Worm (Caenorhabditis elegans) whole organism, L4/young adult: ENCODE data around the gene rpb-4.
A peak's percentile ranks its signal among the peaks of the same experiment; 100 is the strongest.

Experiments
- W03F9.2 ChIP-seq: fragments of 150-350 bp; optimal IDR thresholded peaks from 2 replicates; lab custom pipeline; 2014; ENCODE audit warnings: missing biosample characterization, missing genetic modification characterization
- dao-5 ChIP-seq: sonication (generic microtip); optimal IDR thresholded peaks from 2 replicates; lab custom pipeline; 2016; ENCODE audit warnings: missing genotype, missing genetic modification characterization, moderate library complexity, missing compliant biosample characterization
- him-1 ChIP-seq: sonication (generic microtip); optimal IDR thresholded peaks from 2 replicates; lab custom pipeline; 2016; ENCODE audit warnings: missing genotype, missing genetic modification reagents, missing genetic modification characterization, missing compliant biosample characterization

The rpb-4 gene

ce11 chrII:7374143-7374542, at the start of gene rpb-4, which contains the start of gene mtch-1:
TSS of gene rpb-4 (plus strand) at chrII:7374495.
TSS of gene mtch-1 (minus strand) at chrII:7374166.
- TF ChIP-seq W03F9.2 (tag; lab: Kevin White, UChicago): peak; percentile 75
- no peak for TF ChIP-seq dao-5
- TF ChIP-seq him-1: no peak

DNA sequence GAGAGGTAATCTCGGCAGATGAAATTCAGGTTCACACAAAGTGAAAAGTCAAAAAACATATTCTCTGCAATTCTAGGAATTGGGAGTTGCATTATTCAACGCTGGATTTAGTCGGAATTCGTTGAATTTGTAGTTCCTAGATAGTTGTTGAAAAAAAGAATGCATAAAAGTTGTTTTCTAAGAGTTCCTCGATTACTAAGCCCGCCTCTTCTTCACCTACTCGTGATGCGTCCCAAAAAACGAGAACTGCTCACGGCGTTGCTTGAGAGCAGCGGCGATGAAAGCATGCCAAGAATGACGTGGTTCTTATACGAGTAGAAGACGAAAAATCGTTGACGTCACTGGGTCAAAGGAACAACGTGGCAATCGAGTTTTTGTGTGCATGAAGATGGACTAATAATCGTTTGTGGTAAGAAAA, 49.2 kb upstream of the rpb-4 start:
- TF ChIP-seq dao-5: no peak
- TF ChIP-seq W03F9.2 (tag; lab: Kevin White, UChicago): no peak
- TF ChIP-seq him-1: no peak

DNA sequence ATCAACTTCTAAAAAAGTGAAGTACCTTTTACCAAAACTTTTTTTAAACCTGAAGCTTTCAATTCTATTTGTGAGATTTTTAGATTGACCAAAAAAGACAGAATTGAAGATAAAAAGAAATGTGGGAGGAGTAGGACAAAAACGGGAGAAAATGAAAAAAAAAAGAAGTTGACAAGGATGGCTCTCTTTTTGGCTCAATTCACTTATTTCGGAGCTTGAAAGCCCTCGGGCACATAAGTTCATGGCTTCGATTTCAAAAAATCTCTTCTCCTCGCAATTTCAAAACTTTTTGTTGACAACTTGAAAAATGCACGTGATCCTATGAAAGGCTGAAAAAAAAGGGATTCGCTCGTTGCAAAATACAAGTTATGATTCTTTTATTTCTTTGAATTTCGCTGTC, 48.1 kb upstream of the rpb-4 start:
- TF ChIP-seq W03F9.2 (tag; lab: Kevin White, UChicago) (no peak), him-1 (no peak), dao-5 (no peak)

ce11 chrII:7326997-7327396, 47.3 kb upstream of the rpb-4 start:
- TF ChIP-seq him-1 (peak; percentile 72), dao-5 (no peak)

ce11 chrII:7331224-7331623, 43.1 kb upstream of the rpb-4 start, which contains the start of gene npax-1:
TSS of gene npax-1 (minus strand) at chrII:7331324.
- no peak for TF ChIP-seq W03F9.2 (tag; lab: Kevin White, UChicago)
- no peak for TF ChIP-seq him-1
- TF ChIP-seq dao-5: no peak

DNA sequence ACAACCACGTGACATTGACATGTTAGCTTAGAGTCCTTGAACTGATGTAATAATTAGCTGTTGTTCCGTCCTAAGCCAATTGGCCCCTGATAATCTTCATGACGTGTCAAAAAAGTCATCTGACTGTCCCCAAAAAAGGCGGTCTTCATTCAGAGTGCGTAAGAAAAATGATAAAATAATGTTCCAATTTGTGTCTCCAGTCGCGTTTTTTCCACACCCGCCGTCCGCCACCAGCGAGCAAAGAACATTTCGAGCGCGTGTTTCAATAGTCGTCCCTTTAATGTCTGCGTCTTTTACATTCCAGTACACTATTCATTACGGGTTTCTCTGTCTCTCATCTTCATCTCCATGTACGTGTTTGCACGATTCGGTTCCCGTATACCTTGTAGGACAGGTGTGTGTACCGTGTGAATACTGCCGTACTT, 36.8 kb upstream of the rpb-4 start:
- TF ChIP-seq him-1 (no peak), W03F9.2 (tag; lab: Kevin White, UChicago) (peak; percentile 54)

DNA sequence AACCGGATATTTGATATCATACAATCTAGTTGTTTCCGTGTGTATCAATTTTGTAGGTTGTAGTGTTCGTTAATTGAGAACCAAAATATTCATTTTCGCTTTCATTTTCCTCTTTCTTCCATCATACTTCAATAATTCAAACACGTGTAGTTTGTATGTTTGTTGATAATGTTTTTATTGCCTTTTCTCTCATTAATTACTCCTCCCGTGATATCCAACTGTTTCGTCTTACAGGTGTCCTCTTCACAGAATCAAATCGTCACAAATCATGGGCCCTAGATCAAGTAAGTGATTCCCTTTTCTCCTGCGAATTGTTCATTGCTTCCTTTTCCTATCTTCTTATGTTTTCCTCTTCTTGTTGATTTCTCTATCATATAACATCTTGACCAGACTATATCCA, 35.3 kb upstream of the rpb-4 start, which contains the start of gene nhr-21:
Gene nhr-21, plus strand, starts transcription at position 235 of the 400 bp plus-strand sequence.
- no peak for TF ChIP-seq W03F9.2 (tag; lab: Kevin White, UChicago)
- no peak for TF ChIP-seq him-1
- no peak for TF ChIP-seq dao-5

DNA sequence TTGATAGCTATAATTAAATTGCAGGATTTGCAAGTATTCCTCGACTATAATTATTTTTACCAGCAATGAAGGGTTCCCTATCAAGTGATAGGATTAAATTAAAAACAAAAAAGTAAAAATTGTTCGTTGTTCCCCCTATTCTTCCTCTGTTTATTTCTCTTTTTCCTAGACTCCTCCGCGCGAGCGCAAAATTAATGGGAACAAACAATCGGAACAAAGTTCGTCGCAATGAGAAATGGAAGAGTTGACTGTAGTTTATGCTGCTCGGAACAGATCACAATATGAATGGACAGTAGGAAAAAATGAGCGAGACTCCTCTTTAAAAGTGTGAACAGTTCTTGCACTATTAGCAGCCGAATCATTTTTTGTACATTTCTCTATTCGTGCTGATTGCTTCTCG, 33.6 kb upstream of the rpb-4 start:
- TF ChIP-seq dao-5: no peak
- no peak for TF ChIP-seq W03F9.2 (tag; lab: Kevin White, UChicago)
- no peak for TF ChIP-seq him-1

DNA sequence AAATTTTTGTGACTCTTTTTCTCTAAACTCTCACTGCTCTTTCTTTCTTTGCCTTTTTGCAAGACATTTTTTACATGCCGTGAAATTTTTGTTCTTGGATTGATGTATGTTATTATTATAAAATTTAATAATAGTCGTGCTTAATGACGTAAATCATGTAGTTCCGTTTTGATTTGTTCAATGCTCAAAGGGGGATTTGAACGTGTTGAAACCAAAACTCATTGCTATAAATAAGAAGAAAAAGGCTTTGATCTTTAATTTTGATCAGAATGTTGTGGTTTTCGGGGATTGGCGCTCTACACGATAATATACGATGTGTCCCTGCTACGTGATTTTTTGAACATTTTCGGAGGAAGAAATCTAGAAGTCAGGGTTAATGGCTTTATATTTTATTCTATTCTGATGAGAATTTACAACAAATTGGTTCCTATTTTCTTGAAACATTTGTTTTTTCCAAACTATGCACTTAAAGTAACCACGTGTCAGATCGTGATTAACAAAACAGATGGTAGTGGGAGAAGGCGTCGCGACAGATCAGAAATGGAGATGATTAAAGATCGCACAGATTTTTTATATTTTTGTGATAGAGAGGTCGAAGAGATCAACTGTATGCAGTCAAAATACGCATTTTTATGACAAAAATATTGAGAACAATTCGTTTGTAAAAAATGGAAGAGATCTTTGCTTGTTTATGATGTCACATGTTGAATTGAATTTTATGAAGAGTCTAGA, 32.6 kb upstream of the rpb-4 start:
- TF ChIP-seq W03F9.2 (tag; lab: Kevin White, UChicago) (no peak), dao-5 (no peak), him-1 (no peak)

DNA sequence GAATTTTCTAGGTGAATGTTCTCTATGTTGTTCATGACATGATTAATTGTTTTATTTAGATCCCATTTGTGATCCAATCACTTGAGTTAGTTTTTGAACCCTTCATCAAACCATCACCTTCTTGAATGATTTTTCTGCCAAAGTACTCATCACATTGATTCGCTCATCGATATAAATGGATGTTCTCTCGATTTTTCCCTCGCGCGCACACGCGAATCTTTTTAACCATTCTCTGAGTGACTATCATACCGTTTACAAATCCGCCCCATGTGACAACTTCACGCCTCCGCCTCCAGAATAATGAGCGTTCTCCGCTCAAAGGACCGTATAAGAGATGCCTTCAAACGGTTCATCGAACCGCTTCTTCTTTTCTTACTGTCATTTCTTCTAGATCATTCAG, 31.4 kb upstream of the rpb-4 start:
- TF ChIP-seq him-1: no peak
- no peak for TF ChIP-seq dao-5
- TF ChIP-seq W03F9.2 (tag; lab: Kevin White, UChicago): no peak

ce11 chrII:7343668-7344067, 30.6 kb upstream of the rpb-4 start:
- TF ChIP-seq W03F9.2 (tag; lab: Kevin White, UChicago): no peak
- no peak for TF ChIP-seq dao-5

DNA sequence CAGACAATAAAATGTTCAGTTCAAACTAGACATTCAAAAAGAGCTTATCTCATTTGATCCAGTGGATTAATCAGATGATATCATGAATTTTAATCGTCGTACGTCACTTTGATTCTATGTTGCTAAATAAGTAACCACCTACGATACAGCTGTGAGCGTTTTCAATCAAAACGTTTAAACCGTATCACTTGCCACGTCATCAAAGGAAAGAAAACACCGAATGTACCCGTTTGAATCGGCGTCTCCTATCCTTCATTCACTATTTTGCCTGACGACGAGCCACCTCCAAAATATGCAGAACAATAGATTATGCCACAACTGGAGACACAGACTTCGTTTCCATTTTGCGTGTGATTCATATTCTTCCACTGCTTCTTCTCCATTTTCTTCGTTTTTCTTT, 28.4 kb upstream of the rpb-4 start:
- TF ChIP-seq him-1 (no peak), dao-5 (no peak), W03F9.2 (tag; lab: Kevin White, UChicago) (no peak)

DNA sequence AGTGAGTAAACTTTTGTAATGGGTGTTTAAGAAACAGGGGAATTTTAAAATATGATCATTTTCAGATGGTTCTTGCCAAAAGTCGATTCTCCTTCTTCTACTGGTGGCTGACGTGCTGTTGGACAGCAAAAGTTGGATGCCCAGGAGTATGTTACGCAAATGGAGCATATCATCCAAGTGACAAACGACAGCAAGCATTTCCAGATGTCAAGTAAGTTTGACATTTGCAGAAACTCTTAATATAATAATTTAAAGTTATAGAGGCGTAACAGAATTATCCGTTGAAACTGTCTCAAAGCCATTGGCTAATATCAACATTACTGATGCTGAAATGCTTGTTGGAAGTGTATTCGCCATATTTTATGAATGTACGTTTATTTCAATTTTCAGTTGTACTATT, 26.2 kb upstream of the rpb-4 start:
- TF ChIP-seq him-1: no peak
- TF ChIP-seq dao-5: no peak
- no peak for TF ChIP-seq W03F9.2 (tag; lab: Kevin White, UChicago)

DNA sequence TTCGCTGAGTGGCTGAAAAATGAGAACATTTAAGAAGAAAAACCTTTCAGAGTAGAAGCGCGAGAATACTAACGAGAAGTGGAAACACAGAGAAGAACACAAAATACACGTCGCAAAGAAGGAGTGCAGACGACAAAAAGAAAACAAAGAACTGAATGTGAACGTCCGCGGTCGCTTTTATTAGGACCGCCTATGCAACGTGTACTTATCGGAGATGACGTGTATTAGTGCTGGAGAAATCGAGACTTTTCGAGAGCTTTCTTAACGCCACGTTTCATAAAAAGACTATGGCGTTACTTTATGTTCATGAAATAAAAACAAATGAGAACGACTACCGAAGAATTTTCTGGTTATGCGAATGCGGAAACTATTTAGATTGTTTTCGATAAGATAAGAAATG, 21.8 kb upstream of the rpb-4 start, which contains the start of gene hsp-4:
Gene hsp-4, minus strand, starts transcription at position 139 of the 400 bp plus-strand sequence.
- no peak for TF ChIP-seq him-1
- no peak for TF ChIP-seq dao-5
- no peak for TF ChIP-seq W03F9.2 (tag; lab: Kevin White, UChicago)

ce11 chrII:7353027-7353426, 21.3 kb upstream of the rpb-4 start:
- TF ChIP-seq dao-5 (no peak), W03F9.2 (tag; lab: Kevin White, UChicago) (no peak), him-1 (no peak)

ce11 chrII:7356326-7356725, 18.0 kb upstream of the rpb-4 start, which contains the start of gene haf-2:
TSS of gene haf-2 (minus strand) at chrII:7356426.
- TF ChIP-seq him-1 (no peak), W03F9.2 (tag; lab: Kevin White, UChicago) (no peak), dao-5 (no peak)
